Worm (Caenorhabditis elegans) whole organism, L4 larva: ENCODE measurements around the gene eas-1.
A peak's percentile ranks its signal among the peaks of the same experiment; 100 is the strongest.

Source experiments
- F37D6.2 ChIP-seq: sonication (generic microtip); optimal IDR thresholded peaks from 2 replicates; lab custom pipeline; 2016; ENCODE audit warnings: mild to moderate bottlenecking, missing genetic modification characterization, missing compliant biosample characterization
- F44E2.7 ChIP-seq: fragments of 200-800 bp; sonication (Bioruptor generic); IDR thresholded peaks from 2 replicates; pipeline ENCODE4 v2.1.2; 2022; ENCODE audit warnings: missing genetic modification characterization, missing compliant biosample characterization
- F49E8.2 ChIP-seq: sonication (generic microtip); optimal IDR thresholded peaks from 2 replicates; lab custom pipeline; 2016; ENCODE audit warnings: missing compliant biosample characterization, mild to moderate bottlenecking, missing genetic modification characterization, borderline replicate concordance
- R02D3.7 ChIP-seq: fragments of 150-350 bp; sonication (generic microtip); optimal IDR thresholded peaks from 3 replicates; lab custom pipeline; 2014; ENCODE audit warnings: missing biosample characterization, missing genetic modification characterization
- T26A8.4 ChIP-seq: fragments of 200-800 bp; sonication (Bioruptor generic); IDR thresholded peaks from 2 replicates; pipeline ENCODE4 v1.3.6; 2022; ENCODE audit warnings: missing genetic modification characterization, missing compliant biosample characterization
- Y105C5A.15 ChIP-seq: fragments of 200-800 bp; sonication (Bioruptor generic); IDR thresholded peaks from 2 replicates; pipeline ENCODE4 v1.3.6; 2022; ENCODE audit warnings: missing genetic modification characterization, missing compliant biosample characterization
- Y5F2A.4 ChIP-seq: fragments of 200-800 bp; sonication (Bioruptor generic); optimal IDR thresholded peaks from 2 replicates; lab custom pipeline; 2018; ENCODE audit warnings: mild to moderate bottlenecking, missing genetic modification characterization, missing compliant biosample characterization
- ZK337.2 ChIP-seq: fragments of 200-800 bp; sonication (Bioruptor generic); IDR thresholded peaks from 2 replicates; pipeline ENCODE4 v1.3.6; 2022; ENCODE audit warnings: missing genetic modification reagents, missing genetic modification characterization, missing compliant biosample characterization
- aha-1 ChIP-seq: fragments of 150-350 bp; peaks from one replicate; lab custom pipeline; 2014; ENCODE audit warnings: missing biosample characterization, missing genetic modification characterization
- ama-1 ChIP-seq: fragments of 150-350 bp; optimal IDR thresholded peaks from 2 replicates; lab custom pipeline; 2014; ENCODE audit warnings: inconsistent platforms, mixed read lengths
- arid-1 ChIP-seq: fragments of 200-800 bp; sonication (Bioruptor generic); conservative IDR thresholded peaks from 2 replicates; pipeline ENCODE4 v1.3.6; 2022; ENCODE audit warnings: missing genetic modification reagents, missing genetic modification characterization, missing compliant biosample characterization
- ceh-62 ChIP-seq: sonication (generic microtip); optimal IDR thresholded peaks from 2 replicates; lab custom pipeline; 2017; ENCODE audit warnings: missing biosample characterization, missing genetic modification characterization
- cey-2 ChIP-seq: sonication (generic microtip); optimal IDR thresholded peaks from 3 replicates; lab custom pipeline; 2017; ENCODE audit warnings: missing genetic modification characterization, mild to moderate bottlenecking, missing compliant biosample characterization, antibody characterized with exemption, borderline replicate concordance; ENCODE audit not compliant: insufficient read depth
- daf-16 ChIP-seq, 3 experiments: sonication (generic microtip); optimal IDR thresholded peaks; 2 replicates each; lab custom pipeline; 2016 to 2017; ENCODE audit warnings: missing genetic modification characterization in 3 of 3, missing genetic modification reagents in 3 of 3, mild to moderate bottlenecking in 2 of 3, missing compliant biosample characterization in 2 of 3, missing biosample characterization in 1 of 3, moderate library complexity in 1 of 3
- dmd-8 ChIP-seq: fragments of 200-800 bp; sonication (Bioruptor generic); IDR thresholded peaks from 2 replicates; pipeline ENCODE4 v1.3.6; 2022; ENCODE audit warnings: missing genetic modification characterization, missing compliant biosample characterization
- dve-1 ChIP-seq: sonication (generic microtip); optimal IDR thresholded peaks from 2 replicates; lab custom pipeline; 2017; ENCODE audit warnings: antibody characterized with exemption, mild to moderate bottlenecking, missing genetic modification characterization, missing compliant biosample characterization; ENCODE audit not compliant: insufficient read depth
- egl-43 ChIP-seq: fragments of 200-800 bp; sonication (Bioruptor generic); IDR thresholded peaks from 2 replicates; pipeline ENCODE4 v1.3.6; 2022; ENCODE audit warnings: missing genetic modification reagents, missing genetic modification characterization, missing compliant biosample characterization
- fkh-10 ChIP-seq: fragments of 150-350 bp; optimal IDR thresholded peaks from 2 replicates; lab custom pipeline; 2014; ENCODE audit warnings: missing biosample characterization, missing genetic modification reagents, missing genetic modification characterization
- gei-8 ChIP-seq: fragments of 200-800 bp; sonication (Bioruptor generic); optimal IDR thresholded peaks from 2 replicates; lab custom pipeline; 2018; ENCODE audit warnings: mild to moderate bottlenecking, missing genetic modification characterization, missing compliant biosample characterization
- hlh-11 ChIP-seq: fragments of 200-800 bp; sonication (Bioruptor generic); optimal IDR thresholded peaks from 2 replicates; lab custom pipeline; 2018; ENCODE audit warnings: mild to moderate bottlenecking, missing genetic modification characterization, missing compliant biosample characterization
- jun-1 ChIP-seq: fragments of 150-350 bp; optimal IDR thresholded peaks from 2 replicates; lab custom pipeline; 2014; ENCODE audit warnings: missing biosample characterization, missing genetic modification reagents, missing genetic modification characterization
- lim-7 ChIP-seq: fragments of 200-800 bp; sonication (Bioruptor generic); IDR thresholded peaks from 2 replicates; pipeline ENCODE4 v1.3.6; 2022; ENCODE audit warnings: missing genetic modification characterization, missing compliant biosample characterization
- lin-38 ChIP-seq: fragments of 200-800 bp; sonication (Bioruptor generic); IDR thresholded peaks from 2 replicates; pipeline ENCODE4 v1.3.6; 2022; ENCODE audit warnings: missing genetic modification reagents, missing genetic modification characterization, missing compliant biosample characterization
- madf-9 ChIP-seq: fragments of 200-800 bp; sonication (Bioruptor generic); conservative IDR thresholded peaks from 2 replicates; pipeline ENCODE4 v1.3.6; 2022; ENCODE audit warnings: missing genetic modification reagents, missing genetic modification characterization, missing compliant biosample characterization
- mdl-1 ChIP-seq, 2 experiments: fragments of 150-350 bp in 1 of 2; sonication (generic microtip) in 1 of 2; optimal IDR thresholded peaks; 2 replicates each; lab custom pipeline; 2014 to 2017; ENCODE audit warnings: missing biosample characterization in 2 of 2, missing genetic modification characterization in 2 of 2
- mes-2 ChIP-seq: sonication (generic microtip); optimal IDR thresholded peaks from 2 replicates; lab custom pipeline; 2016; ENCODE audit warnings: missing genotype, mild to moderate bottlenecking, missing genetic modification characterization, missing compliant biosample characterization; ENCODE audit not compliant: poor library complexity, severe bottlenecking
- nhr-237 ChIP-seq: sonication (generic microtip); optimal IDR thresholded peaks from 2 replicates; lab custom pipeline; 2017; ENCODE audit warnings: missing biosample characterization, missing genetic modification characterization
- nhr-28 ChIP-seq: fragments of 150-350 bp; optimal IDR thresholded peaks from 2 replicates; lab custom pipeline; 2014; ENCODE audit warnings: missing biosample characterization, missing genetic modification characterization
- nhr-48 ChIP-seq: sonication (generic microtip); optimal IDR thresholded peaks from 2 replicates; lab custom pipeline; 2016; ENCODE audit warnings: mild to moderate bottlenecking, missing genetic modification characterization, missing compliant biosample characterization
- nhr-76 ChIP-seq: fragments of 150-350 bp; optimal IDR thresholded peaks from 2 replicates; lab custom pipeline; 2014; ENCODE audit warnings: missing biosample characterization, missing genetic modification characterization
- nhr-77 ChIP-seq: fragments of 150-350 bp; optimal IDR thresholded peaks from 2 replicates; lab custom pipeline; 2014; ENCODE audit warnings: missing biosample characterization, missing genetic modification characterization
- pha-4 ChIP-seq, 2 experiments: fragments of 150-350 bp in 1 of 2; fragments of 200-800 bp in 1 of 2; sonication (Bioruptor generic) in 1 of 2; IDR thresholded peaks in 1 of 2; optimal IDR thresholded peaks in 1 of 2; 2 replicates each; pipeline versions ENCODE4 v1.3.6 to Lab custom; 2014 to 2022; ENCODE audit warnings: missing genetic modification characterization in 2 of 2, missing genetic modification reagents in 2 of 2, missing biosample characterization in 1 of 2, missing compliant biosample characterization in 1 of 2
- php-3 ChIP-seq: fragments of 200-800 bp; sonication (Bioruptor generic); IDR thresholded peaks from 2 replicates; pipeline ENCODE4 v1.3.6; 2022; ENCODE audit warnings: missing genetic modification reagents, missing genetic modification characterization, missing compliant biosample characterization
- pqm-1 ChIP-seq: sonication (generic microtip); optimal IDR thresholded peaks from 2 replicates; lab custom pipeline; 2017; ENCODE audit warnings: missing biosample characterization, missing genetic modification characterization
- rbr-2 ChIP-seq: sonication (generic microtip); optimal IDR thresholded peaks from 2 replicates; lab custom pipeline; 2016; ENCODE audit warnings: missing genotype, missing genetic modification characterization, missing compliant biosample characterization
- sdz-12 ChIP-seq: fragments of 200-800 bp; sonication (Bioruptor generic); optimal IDR thresholded peaks from 2 replicates; lab custom pipeline; 2018; ENCODE audit warnings: mild to moderate bottlenecking, missing genetic modification characterization, missing compliant biosample characterization
- tra-1 ChIP-seq: fragments of 200-800 bp; sonication (Bioruptor generic); IDR thresholded peaks from 2 replicates; pipeline ENCODE4 v1.3.6; 2022; ENCODE audit warnings: missing genetic modification reagents, missing genetic modification characterization, missing compliant biosample characterization
- zfp-2 ChIP-seq: sonication (generic microtip); optimal IDR thresholded peaks from 2 replicates; lab custom pipeline; 2016; ENCODE audit warnings: mild to moderate bottlenecking, missing genetic modification characterization, missing compliant biosample characterization
- zip-11 ChIP-seq: fragments of 200-800 bp; sonication (Bioruptor generic); IDR thresholded peaks from 2 replicates; pipeline ENCODE4 v1.3.6; 2022; ENCODE audit warnings: missing genetic modification characterization, missing compliant biosample characterization
- ztf-11 ChIP-seq: fragments of 150-350 bp; optimal IDR thresholded peaks from 2 replicates; lab custom pipeline; 2014; ENCODE audit warnings: missing biosample characterization, missing genetic modification characterization

Gene eas-1

DNA sequence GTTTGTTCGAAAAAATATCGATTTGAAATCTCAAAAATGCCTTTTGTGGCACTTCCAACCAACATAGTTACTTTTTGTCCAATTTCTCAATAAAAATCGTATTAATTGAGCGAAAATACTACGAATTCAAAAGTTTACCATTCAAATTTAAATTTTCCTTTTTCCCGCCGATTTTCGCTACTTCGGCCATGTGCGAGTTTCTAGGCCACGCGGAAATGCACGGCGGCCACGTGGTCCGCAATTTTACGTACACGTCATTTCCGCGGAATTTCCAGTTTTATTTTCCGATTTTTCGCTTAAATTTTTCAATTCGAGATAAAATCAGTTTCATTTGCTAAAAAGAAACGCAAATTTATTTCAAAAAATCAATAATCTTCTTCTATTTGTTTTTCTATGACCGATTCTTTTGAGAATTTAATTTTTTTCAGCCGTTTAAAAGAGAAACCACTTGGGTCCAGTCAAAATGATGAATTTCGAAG lies at the start of gene eas-1 (continued):
- no peak for TF ChIP-seq pqm-1 (tag; lab: Kevin White, UChicago)
- peak; percentile 99 for TF ChIP-seq mes-2 (tag; lab: Kevin White, UChicago)
- TF ChIP-seq, all 104 proteins: peak for 38

DNA sequence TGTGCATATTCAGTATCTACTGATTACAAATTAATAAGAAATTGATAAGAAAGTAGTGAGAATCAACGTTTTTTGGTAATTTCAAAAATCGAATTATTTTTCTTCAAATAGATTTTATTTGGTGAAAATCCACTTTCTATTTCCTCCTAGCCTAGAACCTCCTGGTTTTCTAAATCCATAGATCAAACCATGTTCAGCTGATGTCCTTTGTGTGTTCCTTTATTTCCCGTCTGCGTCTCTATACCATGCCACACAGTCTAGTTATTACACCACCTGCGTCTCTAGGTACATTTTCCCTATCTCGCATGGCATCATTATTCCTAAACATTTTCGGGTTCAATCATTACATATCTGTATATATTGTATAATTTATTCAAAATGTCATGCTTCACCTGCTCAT lies 47.1 kb upstream of the eas-1 start, which contains the start of gene F10G7.5:
Gene F10G7.5, plus strand, starts transcription at position 286 of the 400 bp plus-strand sequence.
- no peak for TF ChIP-seq F37D6.2
- TF ChIP-seq tra-1 (GFP tag; lab: Robert Waterston, UW): no peak
- TF ChIP-seq nhr-28 (tag; lab: Kevin White, UChicago): peak; percentile 31
- no peak for TF ChIP-seq egl-43 (GFP tag; lab: Robert Waterston, UW)
- TF ChIP-seq R02D3.7 (tag; lab: Kevin White, UChicago): no peak
- no peak for TF ChIP-seq F44E2.7
- TF ChIP-seq F49E8.2 (tag; lab: Kevin White, UChicago): no peak
- peak; percentile 68 for TF ChIP-seq hlh-11 (tag; lab: Kevin White, UChicago)
- peak; percentile 34 for TF ChIP-seq pqm-1 (tag; lab: Kevin White, UChicago)
- TF ChIP-seq rbr-2 (tag; lab: Kevin White, UChicago): no peak
- TF ChIP-seq nhr-76 (tag; lab: Kevin White, UChicago): no peak
- TF ChIP-seq mdl-1 (tag; optimal IDR thresholded peaks at IDR 0.05; lab: Kevin White, UChicago): no peak
- no peak for TF ChIP-seq gei-8
- TF ChIP-seq dmd-8 (GFP tag; lab: Robert Waterston, UW): no peak
- TF ChIP-seq ceh-62: no peak
- TF ChIP-seq ZK337.2 (GFP tag; lab: Robert Waterston, UW): no peak
- TF ChIP-seq pha-4 (GFP tag; IDR thresholded peaks at IDR 0.05; lab: Robert Waterston, UW): no peak
- TF ChIP-seq pha-4 (tag; optimal IDR thresholded peaks at IDR 0.05; lab: Kevin White, UChicago): no peak
- no peak for TF ChIP-seq fkh-10 (GFP tag; lab: Kevin White, UChicago)
- TF ChIP-seq php-3 (GFP tag; lab: Robert Waterston, UW): no peak
- no peak for TF ChIP-seq zip-11 (GFP tag; lab: Robert Waterston, UW)
- no peak for TF ChIP-seq jun-1 (tag; lab: Kevin White, UChicago)
- peak; percentile 7 for TF ChIP-seq nhr-48 (tag; lab: Kevin White, UChicago)
- TF ChIP-seq madf-9 (GFP tag; lab: Robert Waterston, UW): no peak
- no peak for TF ChIP-seq ztf-11 (tag; lab: Kevin White, UChicago)
- TF ChIP-seq nhr-77 (tag; lab: Kevin White, UChicago): no peak
- TF ChIP-seq ama-1 (lab: Kevin White, UChicago): no peak
- TF ChIP-seq nhr-237 (tag; lab: Kevin White, UChicago): no peak
- no peak for TF ChIP-seq zfp-2 (tag; lab: Kevin White, UChicago)
- no peak for TF ChIP-seq lin-38 (GFP tag; lab: Robert Waterston, UW)
- TF ChIP-seq dve-1 (tag; lab: Kevin White, UChicago): no peak

DNA sequence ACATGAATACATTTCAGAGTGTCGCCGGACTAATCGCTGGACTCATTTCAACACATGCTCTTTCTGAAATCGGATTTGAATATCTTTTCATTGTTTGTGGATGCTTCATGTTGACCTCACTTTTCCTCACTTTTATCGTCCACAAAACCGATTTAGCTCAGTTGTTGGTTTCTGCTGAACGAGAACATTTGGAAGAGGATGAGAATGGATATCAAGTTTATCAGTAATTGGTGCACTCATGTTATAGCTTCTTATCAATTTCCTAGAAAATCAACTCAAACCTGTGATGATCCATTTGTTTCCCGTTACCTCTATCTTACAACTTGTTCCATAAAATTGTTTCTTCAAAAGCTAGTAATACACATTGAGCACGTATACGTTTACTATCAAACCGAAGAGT lies 44.2 kb upstream of the eas-1 start:
- TF ChIP-seq aha-1 (peak; percentile 60), cey-2 (tag; lab: Kevin White, UChicago) (no peak), pha-4 (GFP tag; IDR thresholded peaks at IDR 0.05; lab: Robert Waterston, UW) (no peak), pha-4 (tag; optimal IDR thresholded peaks at IDR 0.05; lab: Kevin White, UChicago) (no peak), arid-1 (GFP tag; lab: Robert Waterston, UW) (peak; percentile 20; the same call in 1 of the 2 replicates), mes-2 (tag; lab: Kevin White, UChicago) (peak; percentile 7), Y105C5A.15 (GFP tag; lab: Robert Waterston, UW) (0 out of 2 replicates have a peak, but pooled peaks have one; percentile 62), Y5F2A.4 (no peak), T26A8.4 (GFP tag; lab: Robert Waterston, UW) (peak; percentile 40; the same call in 1 of the 2 replicates), lin-38 (GFP tag; lab: Robert Waterston, UW) (peak; percentile 56), fkh-10 (GFP tag; lab: Kevin White, UChicago) (no peak), lim-7 (GFP tag; lab: Robert Waterston, UW) (no peak), daf-16 (GFP tag; optimal IDR thresholded peaks at IDR 0.05; lab: Kevin White, UChicago) (peak in 1 of 2 experiments; percentile 6), daf-16 (tag; optimal IDR thresholded peaks at IDR 0.05; lab: Kevin White, UChicago) (no peak), sdz-12 (GFP tag; lab: Kevin White, UChicago) (no peak), F49E8.2 (tag; lab: Kevin White, UChicago) (peak; percentile 47)
